Worm (Caenorhabditis elegans) whole organism, L3 larva: ENCODE data around the gene anmt-1.
A peak's percentile ranks its signal among the peaks of the same experiment; 100 is the strongest.

Source experiments
- ama-1 ChIP-seq: fragments of 150-350 bp; optimal IDR thresholded peaks from 2 replicates; lab custom pipeline; 2018
- ceh-16 ChIP-seq: sonication (generic microtip); optimal IDR thresholded peaks from 2 replicates; lab custom pipeline; 2017; ENCODE audit warnings: missing biosample characterization, missing genetic modification characterization
- ceh-82 ChIP-seq: fragments of 150-350 bp; optimal IDR thresholded peaks from 2 replicates; lab custom pipeline; 2014; ENCODE audit warnings: missing biosample characterization, missing genetic modification characterization
- ceh-9 ChIP-seq: sonication (generic microtip); optimal IDR thresholded peaks from 2 replicates; lab custom pipeline; 2018; ENCODE audit warnings: missing biosample characterization, missing genetic modification characterization
- daf-12 ChIP-seq: fragments of 150-350 bp; optimal IDR thresholded peaks from 2 replicates; lab custom pipeline; 2014; ENCODE audit warnings: missing biosample characterization, missing genetic modification reagents, missing genetic modification characterization
- egl-27 ChIP-seq: sonication (generic microtip); optimal IDR thresholded peaks from 4 replicates; lab custom pipeline; 2017; ENCODE audit warnings: missing biosample characterization, missing genetic modification reagents, missing genetic modification characterization
- elt-1 ChIP-seq: fragments of 150-350 bp; optimal IDR thresholded peaks from 2 replicates; lab custom pipeline; 2014; ENCODE audit warnings: missing biosample characterization, missing genetic modification characterization
- elt-2 ChIP-seq: sonication (generic microtip); optimal IDR thresholded peaks from 2 replicates; lab custom pipeline; 2016; ENCODE audit warnings: missing genetic modification reagents, mild to moderate bottlenecking, missing genetic modification characterization, missing compliant biosample characterization
- eor-1 ChIP-seq, 2 experiments: fragments of 150-350 bp; optimal IDR thresholded peaks; 2 replicates each; lab custom pipeline; 2014 to 2018; ENCODE audit warnings: missing biosample characterization in 2 of 2, missing genetic modification characterization in 2 of 2
- fkh-10 ChIP-seq: sonication (generic microtip); optimal IDR thresholded peaks from 2 replicates; lab custom pipeline; 2017; ENCODE audit warnings: missing biosample characterization, missing genetic modification reagents, missing genetic modification characterization
- fkh-2 ChIP-seq: fragments of 150-350 bp; optimal IDR thresholded peaks from 2 replicates; lab custom pipeline; 2014; ENCODE audit warnings: missing biosample characterization, missing genetic modification reagents, missing genetic modification characterization
- fos-1 ChIP-seq: fragments of 150-350 bp; optimal IDR thresholded peaks from 2 replicates; lab custom pipeline; 2014; ENCODE audit warnings: missing biosample characterization, missing genetic modification characterization
- hmg-11 ChIP-seq: sonication (generic microtip); optimal IDR thresholded peaks from 2 replicates; lab custom pipeline; 2016; ENCODE audit warnings: missing genetic modification characterization, missing compliant biosample characterization
- jun-1 ChIP-seq: fragments of 150-350 bp; optimal IDR thresholded peaks from 2 replicates; lab custom pipeline; 2014; ENCODE audit warnings: missing biosample characterization, missing genetic modification reagents, missing genetic modification characterization
- lin-15B ChIP-seq: fragments of 150-350 bp; optimal IDR thresholded peaks from 2 replicates; lab custom pipeline; 2014; ENCODE audit warnings: missing biosample characterization, missing genetic modification characterization
- lin-39 ChIP-seq: fragments of 150-350 bp; optimal IDR thresholded peaks from 2 replicates; lab custom pipeline; 2018; ENCODE audit warnings: missing biosample characterization, missing genetic modification reagents, missing genetic modification characterization
- lsy-12 ChIP-seq: sonication (generic microtip); optimal IDR thresholded peaks from 2 replicates; lab custom pipeline; 2016; ENCODE audit warnings: mild to moderate bottlenecking, missing genetic modification characterization, missing compliant biosample characterization
- mml-1 ChIP-seq: fragments of 150-350 bp; sonication (generic microtip); optimal IDR thresholded peaks from 3 replicates; lab custom pipeline; 2014; ENCODE audit warnings: missing biosample characterization, missing genetic modification characterization
- nfya-1 ChIP-seq: sonication (generic microtip); optimal IDR thresholded peaks from 2 replicates; lab custom pipeline; 2017; ENCODE audit warnings: missing genetic modification characterization, mild to moderate bottlenecking, missing compliant biosample characterization, antibody characterized with exemption, moderate library complexity; ENCODE audit not compliant: insufficient read depth
- nhr-11 ChIP-seq: fragments of 150-350 bp; optimal IDR thresholded peaks from 2 replicates; lab custom pipeline; 2014; ENCODE audit warnings: missing biosample characterization, missing genetic modification characterization
- nhr-12 ChIP-seq: fragments of 150-350 bp; optimal IDR thresholded peaks from 2 replicates; lab custom pipeline; 2014; ENCODE audit warnings: missing biosample characterization, missing genetic modification characterization
- nhr-23 ChIP-seq: fragments of 150-350 bp; optimal IDR thresholded peaks from 2 replicates; lab custom pipeline; 2014; ENCODE audit warnings: missing biosample characterization, missing genetic modification reagents, missing genetic modification characterization
- nhr-237 ChIP-seq: fragments of 150-350 bp; optimal IDR thresholded peaks from 2 replicates; lab custom pipeline; 2014; ENCODE audit warnings: missing biosample characterization, missing genetic modification characterization
- nhr-25 ChIP-seq: sonication (generic microtip); optimal IDR thresholded peaks from 2 replicates; lab custom pipeline; 2017; ENCODE audit warnings: missing biosample characterization, missing genetic modification characterization
- nhr-28 ChIP-seq: fragments of 150-350 bp; optimal IDR thresholded peaks from 2 replicates; lab custom pipeline; 2014; ENCODE audit warnings: missing biosample characterization, missing genetic modification characterization
- nhr-43 ChIP-seq: sonication (generic microtip); optimal IDR thresholded peaks from 2 replicates; lab custom pipeline; 2016; ENCODE audit warnings: mild to moderate bottlenecking, missing genetic modification characterization, missing compliant biosample characterization; ENCODE audit not compliant: poor library complexity, severe bottlenecking
- nhr-76 ChIP-seq: fragments of 150-350 bp; sonication (generic microtip); optimal IDR thresholded peaks from 5 replicates; lab custom pipeline; 2014; ENCODE audit warnings: missing biosample characterization, missing genetic modification characterization
- pha-4 ChIP-seq: fragments of 150-350 bp; optimal IDR thresholded peaks from 2 replicates; lab custom pipeline; 2014; ENCODE audit warnings: missing biosample characterization, missing genetic modification reagents, missing genetic modification characterization
- pqm-1 ChIP-seq: fragments of 150-350 bp; optimal IDR thresholded peaks from 2 replicates; lab custom pipeline; 2017; ENCODE audit warnings: missing biosample characterization, missing genetic modification characterization, inconsistent platforms
- sea-2 ChIP-seq: fragments of 150-350 bp; sonication (generic microtip); optimal IDR thresholded peaks from 4 replicates; lab custom pipeline; 2014; ENCODE audit warnings: missing biosample characterization, missing genetic modification reagents, missing genetic modification characterization
- skn-1 ChIP-seq: fragments of 150-350 bp; optimal IDR thresholded peaks from 2 replicates; lab custom pipeline; 2014; ENCODE audit warnings: missing biosample characterization, missing genetic modification characterization
- snpc-4 ChIP-seq: fragments of 150-350 bp; optimal IDR thresholded peaks from 2 replicates; lab custom pipeline; 2014; ENCODE audit warnings: missing biosample characterization, missing genetic modification characterization
- tbx-2 ChIP-seq: sonication (generic microtip); optimal IDR thresholded peaks from 2 replicates; lab custom pipeline; 2016; ENCODE audit warnings: mild to moderate bottlenecking, missing genetic modification characterization, missing compliant biosample characterization
- unc-39 ChIP-seq: sonication (generic microtip); optimal IDR thresholded peaks from 4 replicates; lab custom pipeline; 2017; ENCODE audit warnings: missing biosample characterization, missing genetic modification characterization
- ztf-11 ChIP-seq: fragments of 150-350 bp; optimal IDR thresholded peaks from 2 replicates; lab custom pipeline; 2014; ENCODE audit warnings: missing biosample characterization, missing genetic modification characterization
- ztf-4 ChIP-seq: fragments of 150-350 bp; optimal IDR thresholded peaks from 2 replicates; lab custom pipeline; 2014; ENCODE audit warnings: missing biosample characterization, missing genetic modification characterization

anmt-1 gene

DNA sequence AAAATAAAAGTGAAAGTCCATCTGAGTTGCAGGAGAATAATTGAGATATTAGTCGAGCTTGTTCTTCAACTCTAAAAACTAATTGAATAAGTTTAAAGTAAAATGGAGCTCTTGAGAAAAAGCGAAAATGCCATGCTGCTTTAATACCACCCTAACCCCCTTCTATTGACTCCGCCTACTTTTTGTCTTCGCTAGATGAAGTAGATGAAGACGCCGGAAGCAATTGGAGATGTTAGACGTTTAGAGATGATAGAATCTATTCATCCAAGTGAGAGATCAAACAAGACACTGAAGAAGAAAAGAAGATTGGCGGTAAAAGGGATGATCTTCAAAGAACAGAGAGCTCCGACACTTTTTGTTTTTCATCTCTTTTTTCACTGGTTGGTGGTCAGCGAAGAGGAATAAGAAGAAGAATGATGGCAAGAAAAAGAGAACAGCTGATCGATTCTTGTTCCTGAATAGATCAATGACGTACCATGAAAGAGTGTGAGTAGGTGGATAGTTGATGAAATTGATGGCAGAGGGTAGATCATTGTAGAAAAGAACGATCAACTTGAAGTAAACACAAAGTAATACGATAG is 30.1 kb upstream of the anmt-1 start:
- TF ChIP-seq ama-1 (lab: Kevin White, UChicago) (no peak), nfya-1 (no peak), fkh-2 (tag; lab: Kevin White, UChicago) (no peak), pha-4 (tag; lab: Kevin White, UChicago) (no peak), nhr-25 (tag; lab: Kevin White, UChicago) (peak; percentile 2), nhr-43 (tag; lab: Kevin White, UChicago) (peak; percentile 49), snpc-4 (tag; lab: Kevin White, UChicago) (no peak), lin-39 (tag; lab: Kevin White, UChicago) (peak; percentile 24), jun-1 (tag; lab: Kevin White, UChicago) (no peak)

- TF ChIP-seq lsy-12 (tag; lab: Kevin White, UChicago) = no peak
- peak; percentile 5 for TF ChIP-seq nfya-1
- no peak for TF ChIP-seq nhr-23 (tag; lab: Kevin White, UChicago)
- peak; percentile 71 for TF ChIP-seq mml-1 (tag; lab: Kevin White, UChicago)
- no peak for TF ChIP-seq nhr-76
- peak; percentile 7 for TF ChIP-seq nhr-25 (tag; lab: Kevin White, UChicago)
- no peak for TF ChIP-seq daf-12 (tag; lab: Kevin White, UChicago)
- TF ChIP-seq hmg-11 = no peak
These were observed 29.2 kb upstream of the anmt-1 start for ce11 chrIII:8655412-8655811.

DNA sequence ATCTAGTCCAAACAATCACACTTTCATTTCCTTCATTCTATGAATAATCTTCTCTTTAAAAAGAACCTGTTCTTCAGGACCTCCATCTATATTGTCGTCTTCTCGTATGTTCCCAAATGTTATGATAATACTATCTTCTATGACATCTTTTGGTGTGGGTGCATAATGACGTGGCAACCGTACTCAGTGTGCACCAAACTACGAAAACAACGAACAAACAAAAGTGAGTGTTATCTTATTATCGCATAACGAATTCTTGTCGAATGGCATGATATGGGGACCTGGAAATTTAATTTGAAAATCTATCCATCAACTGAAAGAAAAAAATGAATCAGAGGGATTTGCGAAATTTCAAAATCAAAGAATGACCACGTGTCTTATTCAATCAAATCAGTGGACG is 28.6 kb upstream of the anmt-1 start:
- no peak for TF ChIP-seq elt-1 (tag; lab: Kevin White, UChicago)
- TF ChIP-seq nhr-237 (tag; lab: Kevin White, UChicago) = no peak
- no peak for TF ChIP-seq jun-1 (tag; lab: Kevin White, UChicago)
- TF ChIP-seq sea-2 (GFP tag; lab: Kevin White, UChicago) = no peak
- no peak for TF ChIP-seq nhr-25 (tag; lab: Kevin White, UChicago)
- TF ChIP-seq tbx-2 (tag; lab: Kevin White, UChicago) = no peak
- no peak for TF ChIP-seq snpc-4 (tag; lab: Kevin White, UChicago)
- TF ChIP-seq egl-27 = no peak
- no peak for TF ChIP-seq lin-15B (tag; lab: Kevin White, UChicago)
- no peak for TF ChIP-seq elt-2 (tag; lab: Kevin White, UChicago)
- no peak for TF ChIP-seq ceh-9 (tag; lab: Kevin White, UChicago)
- no peak for TF ChIP-seq nhr-28 (tag; lab: Kevin White, UChicago)

- TF ChIP-seq ceh-16 (tag; lab: Kevin White, UChicago) (no peak), fos-1 (tag; lab: Kevin White, UChicago) (no peak), fkh-10 (GFP tag; lab: Kevin White, UChicago) (no peak), pqm-1 (tag; lab: Kevin White, UChicago) (peak; percentile 99), skn-1 (tag; lab: Kevin White, UChicago) (peak; percentile 48), nhr-25 (tag; lab: Kevin White, UChicago) (no peak), pha-4 (tag; lab: Kevin White, UChicago) (peak; percentile 70), jun-1 (tag; lab: Kevin White, UChicago) (peak; percentile 75), elt-2 (tag; lab: Kevin White, UChicago) (peak; percentile 98)
These were observed 27.7 kb upstream of the anmt-1 start for ce11 chrIII:8656957-8657356.

ce11 chrIII:8657676-8658366 is 26.8 kb upstream of the anmt-1 start:
- TF ChIP-seq hmg-11 (no peak), pqm-1 (tag; lab: Kevin White, UChicago) (no peak), ceh-9 (tag; lab: Kevin White, UChicago) (no peak), nhr-11 (no peak), ama-1 (lab: Kevin White, UChicago) (no peak), jun-1 (tag; lab: Kevin White, UChicago) (no peak), eor-1 (tag; optimal IDR thresholded peaks at IDR 0.05; lab: Kevin White, UChicago) (no peak), snpc-4 (tag; lab: Kevin White, UChicago) (no peak), nhr-28 (tag; lab: Kevin White, UChicago) (no peak), ztf-11 (tag; lab: Kevin White, UChicago) (no peak), ztf-4 (no peak), ceh-82 (no peak), nhr-237 (tag; lab: Kevin White, UChicago) (no peak), unc-39 (tag; lab: Kevin White, UChicago) (no peak), fos-1 (tag; lab: Kevin White, UChicago) (no peak), nhr-25 (tag; lab: Kevin White, UChicago) (no peak), nhr-12 (tag; lab: Kevin White, UChicago) (no peak)
